Worm (Caenorhabditis elegans): Measurements from ENCODE around the gene C56A3.8.

Gene C56A3.8

ce11 chrV:13559978-13560377 lies at the start of gene C56A3.8:
TSS of gene C56A3.8 (plus strand) at chrV:13560278.
- TF ChIP-seq klf-2 (GFP tag; conservative IDR thresholded peaks at IDR 0.05) (no peak), cog-1 (tag; optimal IDR thresholded peaks at IDR 0.05) (no peak), tab-1 (GFP tag; IDR thresholded peaks at IDR 0.05) (no peak), ref-1 (GFP tag; conservative IDR thresholded peaks at IDR 0.05) (no peak), med-1 (GFP tag; optimal IDR thresholded peaks at IDR 0.05; ENCODE audit: insufficient read depth) (no peak), ztf-29 (GFP tag; IDR thresholded peaks at IDR 0.05) (no peak), flt-1 (GFP tag; IDR thresholded peaks at IDR 0.05) (no peak), ztf-23 (GFP tag; IDR thresholded peaks at IDR 0.05) (no peak), T22C8.4 (GFP tag; IDR thresholded peaks at IDR 0.05) (no peak)

ce11 chrV:13511618-13512017 lies 48.5 kb upstream of the C56A3.8 start, which contains the start of gene avr-15:
TSS of gene avr-15 (minus strand) at chrV:13511718.
- TF ChIP-seq tab-1 (GFP tag; IDR thresholded peaks at IDR 0.05) (no peak), T22C8.4 (GFP tag; IDR thresholded peaks at IDR 0.05) (no peak), ztf-29 (GFP tag; IDR thresholded peaks at IDR 0.05) (no peak), cog-1 (tag; optimal IDR thresholded peaks at IDR 0.05) (no peak), flt-1 (GFP tag; IDR thresholded peaks at IDR 0.05) (no peak), ztf-23 (GFP tag; IDR thresholded peaks at IDR 0.05) (no peak), ref-1 (GFP tag; conservative IDR thresholded peaks at IDR 0.05) (no peak), med-1 (GFP tag; optimal IDR thresholded peaks at IDR 0.05; ENCODE audit: insufficient read depth) (no peak), klf-2 (GFP tag; conservative IDR thresholded peaks at IDR 0.05) (no peak)

- TF ChIP-seq flt-1 (GFP tag; IDR thresholded peaks at IDR 0.05) (no peak), med-1 (GFP tag; optimal IDR thresholded peaks at IDR 0.05; ENCODE audit: insufficient read depth) (no peak), ztf-23 (GFP tag; IDR thresholded peaks at IDR 0.05) (no peak), cog-1 (tag; optimal IDR thresholded peaks at IDR 0.05) (no peak), klf-2 (GFP tag; conservative IDR thresholded peaks at IDR 0.05) (no peak), T22C8.4 (GFP tag; IDR thresholded peaks at IDR 0.05) (no peak), ref-1 (GFP tag; conservative IDR thresholded peaks at IDR 0.05) (no peak), ztf-29 (GFP tag; IDR thresholded peaks at IDR 0.05) (no peak), tab-1 (GFP tag; IDR thresholded peaks at IDR 0.05) (no peak)
These were observed 47.6 kb upstream of the C56A3.8 start for ce11 chrV:13512515-13512914.

ce11 chrV:13515115-13515514 lies 45.0 kb upstream of the C56A3.8 start, which contains the start of gene semi-1:
TSS of gene semi-1 (minus strand) at chrV:13515215.
- no peak for TF ChIP-seq cog-1 (tag; optimal IDR thresholded peaks at IDR 0.05)
- TF ChIP-seq flt-1 (GFP tag; IDR thresholded peaks at IDR 0.05): no peak
- no peak for TF ChIP-seq ref-1 (GFP tag; conservative IDR thresholded peaks at IDR 0.05)
- no peak for TF ChIP-seq klf-2 (GFP tag; conservative IDR thresholded peaks at IDR 0.05)
- TF ChIP-seq med-1 (GFP tag; optimal IDR thresholded peaks at IDR 0.05; ENCODE audit: insufficient read depth): no peak

- TF ChIP-seq tab-1 (GFP tag; IDR thresholded peaks at IDR 0.05) (no peak), T22C8.4 (GFP tag; IDR thresholded peaks at IDR 0.05) (no peak), klf-2 (GFP tag; conservative IDR thresholded peaks at IDR 0.05) (no peak), ref-1 (GFP tag; conservative IDR thresholded peaks at IDR 0.05) (no peak), cog-1 (tag; optimal IDR thresholded peaks at IDR 0.05) (no peak), flt-1 (GFP tag; IDR thresholded peaks at IDR 0.05) (no peak), med-1 (GFP tag; optimal IDR thresholded peaks at IDR 0.05; ENCODE audit: insufficient read depth) (no peak), ztf-29 (GFP tag; IDR thresholded peaks at IDR 0.05) (no peak), ztf-23 (GFP tag; IDR thresholded peaks at IDR 0.05) (no peak)
These were observed 36.9 kb upstream of the C56A3.8 start, which contains the start of gene R11G10.3 for ce11 chrV:13523194-13523593. TSS of gene R11G10.3 (plus strand) at chrV:13523494.

ce11 chrV:13529165-13529564 lies 30.9 kb upstream of the C56A3.8 start:
- TF ChIP-seq T22C8.4 (GFP tag; IDR thresholded peaks at IDR 0.05): no peak

- TF ChIP-seq cog-1 (tag; optimal IDR thresholded peaks at IDR 0.05) (no peak), ztf-23 (GFP tag; IDR thresholded peaks at IDR 0.05) (no peak), tab-1 (GFP tag; IDR thresholded peaks at IDR 0.05) (no peak), flt-1 (GFP tag; IDR thresholded peaks at IDR 0.05) (no peak), T22C8.4 (GFP tag; IDR thresholded peaks at IDR 0.05) (no peak), med-1 (GFP tag; optimal IDR thresholded peaks at IDR 0.05; ENCODE audit: insufficient read depth) (no peak), ztf-29 (GFP tag; IDR thresholded peaks at IDR 0.05) (no peak), klf-2 (GFP tag; conservative IDR thresholded peaks at IDR 0.05) (no peak), ref-1 (GFP tag; conservative IDR thresholded peaks at IDR 0.05) (no peak)
These were observed 29.4 kb upstream of the C56A3.8 start, which contains the start of gene ttr-44 for ce11 chrV:13530698-13531097. TSS of gene ttr-44 (minus strand) at chrV:13530744.

- TF ChIP-seq med-1 (GFP tag; optimal IDR thresholded peaks at IDR 0.05; ENCODE audit: insufficient read depth) (no peak), ztf-23 (GFP tag; IDR thresholded peaks at IDR 0.05) (no peak), cog-1 (tag; optimal IDR thresholded peaks at IDR 0.05) (no peak)
These were observed 27.6 kb upstream of the C56A3.8 start for ce11 chrV:13532469-13532868.

- TF ChIP-seq cog-1 (tag; optimal IDR thresholded peaks at IDR 0.05) (no peak), tab-1 (GFP tag; IDR thresholded peaks at IDR 0.05) (no peak), ztf-29 (GFP tag; IDR thresholded peaks at IDR 0.05) (no peak), ztf-23 (GFP tag; IDR thresholded peaks at IDR 0.05) (no peak), T22C8.4 (GFP tag; IDR thresholded peaks at IDR 0.05) (no peak), med-1 (GFP tag; optimal IDR thresholded peaks at IDR 0.05; ENCODE audit: insufficient read depth) (no peak), klf-2 (GFP tag; conservative IDR thresholded peaks at IDR 0.05) (no peak), ref-1 (GFP tag; conservative IDR thresholded peaks at IDR 0.05) (no peak), flt-1 (GFP tag; IDR thresholded peaks at IDR 0.05) (no peak)
These were observed 24.0 kb upstream of the C56A3.8 start, which contains the start of gene frpr-5 for ce11 chrV:13536058-13536579. TSS of gene frpr-5 (minus strand) at chrV:13536108.

- no peak for TF ChIP-seq med-1 (GFP tag; optimal IDR thresholded peaks at IDR 0.05; ENCODE audit: insufficient read depth)
These were observed 8.5 kb upstream of the C56A3.8 start, which contains the start of the genes C56A3.4 and C56A3.5 for ce11 chrV:13551601-13552000. TSS of gene C56A3.4 (minus strand) at chrV:13551754. TSS of gene C56A3.5 (plus strand) at chrV:13551967.

Data from whole organism, midembryonic.